Fruit fly (Drosophila melanogaster) whole organism, embryonic: ENCODE measurements around the gene CG4972.

Experiments used
- Abd-B ChIP-seq: fragments of 200-800 bp; sonication (Bioruptor generic); optimal IDR thresholded peaks from 2 replicates; lab custom pipeline; 2018; ENCODE audit warnings: missing biosample characterization, mild to moderate bottlenecking, missing genetic modification characterization, moderate library complexity
- Ada2b ChIP-seq: fragments of 200-800 bp; sonication (Bioruptor generic); IDR thresholded peaks from 2 replicates; pipeline ENCODE4 v1.3.6; 2022; ENCODE audit warnings: missing biosample characterization, missing genetic modification characterization
- BEAF-32 ChIP-seq: fragments of 200-800 bp; sonication (Bioruptor generic); optimal IDR thresholded peaks from 3 replicates; lab custom pipeline; 2017; ENCODE audit warnings: missing biosample characterization, missing genetic modification characterization, mild to moderate bottlenecking, moderate library complexity, missing genetic modification reagents
- CG12236 ChIP-seq: fragments of 200-800 bp; sonication (Bioruptor generic); optimal IDR thresholded peaks from 2 replicates; lab custom pipeline; 2016; ENCODE audit warnings: missing biosample characterization, missing genetic modification characterization
- CG13775 ChIP-seq: fragments of 200-800 bp; sonication (Bioruptor generic); optimal IDR thresholded peaks from 3 replicates; lab custom pipeline; 2017; ENCODE audit warnings: missing biosample characterization, mild to moderate bottlenecking, missing genetic modification characterization
- CG14014 ChIP-seq: fragments of 200-800 bp; sonication (Bioruptor generic); IDR thresholded peaks from 2 replicates; pipeline ENCODE4 v1.3.6; 2022; ENCODE audit warnings: missing biosample characterization, missing genetic modification characterization
- CG14441 ChIP-seq: fragments of 200-800 bp; sonication (Bioruptor generic); IDR thresholded peaks from 2 replicates; pipeline ENCODE4 v1.3.6; 2022; ENCODE audit warnings: missing biosample characterization, missing genetic modification characterization
- CG15073 ChIP-seq: fragments of 200-800 bp; sonication (Bioruptor generic); optimal IDR thresholded peaks from 2 replicates; lab custom pipeline; 2016; ENCODE audit warnings: missing biosample characterization, missing genetic modification characterization
- CG17186 ChIP-seq: fragments of 200-800 bp; sonication (Bioruptor generic); optimal IDR thresholded peaks from 3 replicates; lab custom pipeline; 2017; ENCODE audit warnings: missing biosample characterization, missing genetic modification reagents, missing genetic modification characterization
- CG17359 ChIP-seq: fragments of 200-800 bp; sonication (Bioruptor generic); optimal IDR thresholded peaks from 3 replicates; lab custom pipeline; 2018; ENCODE audit warnings: missing biosample characterization, mild to moderate bottlenecking, missing genetic modification characterization, moderate library complexity
- CG17385 ChIP-seq: fragments of 200-800 bp; sonication (Bioruptor generic); optimal IDR thresholded peaks from 3 replicates; lab custom pipeline; 2018; ENCODE audit warnings: missing biosample characterization, mild to moderate bottlenecking, missing genetic modification characterization
- CG17612 ChIP-seq: fragments of 200-800 bp; sonication (Bioruptor generic); IDR thresholded peaks from 2 replicates; pipeline ENCODE4 v1.3.6; 2022; ENCODE audit warnings: missing biosample characterization, missing genetic modification characterization
- CG2199 ChIP-seq: fragments of 200-800 bp; sonication (Bioruptor generic); IDR thresholded peaks from 3 replicates; pipeline ENCODE4 v1.3.6; 2022; ENCODE audit warnings: missing biosample characterization, missing genetic modification characterization
- CG31388 ChIP-seq: fragments of 200-800 bp; sonication (Bioruptor generic); optimal IDR thresholded peaks from 2 replicates; lab custom pipeline; 2016; ENCODE audit warnings: missing biosample characterization, missing genetic modification characterization
- CG32772 ChIP-seq: fragments of 200-800 bp; sonication (Bioruptor generic); IDR thresholded peaks from 2 replicates; pipeline ENCODE4 v1.3.6; 2022; ENCODE audit warnings: missing biosample characterization, missing genetic modification characterization
- CG3838 ChIP-seq: fragments of 200-800 bp; sonication (Bioruptor generic); optimal IDR thresholded peaks from 3 replicates; lab custom pipeline; 2016; ENCODE audit warnings: missing biosample characterization, missing genetic modification characterization
- CG4424 ChIP-seq: fragments of 200-800 bp; sonication (Bioruptor generic); optimal IDR thresholded peaks from 3 replicates; lab custom pipeline; 2016; ENCODE audit warnings: missing biosample characterization, missing genetic modification characterization
- CG6175 ChIP-seq: fragments of 200-800 bp; sonication (Bioruptor generic); IDR thresholded peaks from 3 replicates; pipeline ENCODE4 v1.3.6; 2022; ENCODE audit warnings: missing biosample characterization, missing genetic modification characterization
- CG6813 ChIP-seq: fragments of 200-800 bp; sonication (Bioruptor generic); optimal IDR thresholded peaks from 2 replicates; lab custom pipeline; 2017; ENCODE audit warnings: missing biosample characterization, missing genetic modification characterization, mild to moderate bottlenecking, moderate library complexity, missing genetic modification reagents
- CG7357 ChIP-seq: fragments of 200-800 bp; sonication (Bioruptor generic); IDR thresholded peaks from 3 replicates; pipeline ENCODE4 v1.3.6; 2022; ENCODE audit warnings: missing biosample characterization, missing genetic modification characterization
- CG7963 ChIP-seq: fragments of 200-800 bp; sonication (Bioruptor generic); IDR thresholded peaks from 3 replicates; pipeline ENCODE4 v1.3.6; 2022; ENCODE audit warnings: missing biosample characterization, missing genetic modification characterization; ENCODE audit not compliant: partially characterized antibody
- CG9215 ChIP-seq: fragments of 200-800 bp; sonication (Bioruptor generic); IDR thresholded peaks from 2 replicates; pipeline ENCODE4 v1.3.6; 2022; ENCODE audit warnings: missing biosample characterization, missing genetic modification characterization
- E2f2 ChIP-seq: fragments of 200-800 bp; sonication (Bioruptor generic); IDR thresholded peaks from 2 replicates; pipeline ENCODE4 v1.3.6; 2022; ENCODE audit warnings: missing biosample characterization, missing genetic modification characterization
- HmgD ChIP-seq: fragments of 200-800 bp; sonication (Bioruptor generic); optimal IDR thresholded peaks from 3 replicates; lab custom pipeline; 2016; ENCODE audit warnings: missing biosample characterization, missing genetic modification characterization
- Hmx ChIP-seq: fragments of 200-800 bp; sonication (Bioruptor generic); optimal IDR thresholded peaks from 2 replicates; lab custom pipeline; 2016; ENCODE audit warnings: missing biosample characterization, missing genetic modification characterization
- Hr3 ChIP-seq: fragments of 200-800 bp; sonication (Bioruptor generic); optimal IDR thresholded peaks from 3 replicates; lab custom pipeline; 2016; ENCODE audit warnings: missing biosample characterization, missing genetic modification characterization
- Hr78 ChIP-seq, 2 experiments: fragments of 200-800 bp in 1 of 2; fragments of >200 bp in 1 of 2; sonication (Bioruptor generic) in 1 of 2; optimal IDR thresholded peaks; 2 replicates each; lab custom pipeline; 2017 to 2019; ENCODE audit warnings: missing biosample characterization in 2 of 2, missing genetic modification characterization in 2 of 2, mild to moderate bottlenecking in 1 of 2, moderate library complexity in 1 of 2
- Lim3 ChIP-seq: fragments of 200-800 bp; sonication (Bioruptor generic); IDR thresholded peaks from 2 replicates; pipeline ENCODE4 v1.3.6; 2022; ENCODE audit warnings: missing biosample characterization, missing genetic modification characterization
- Med ChIP-seq: fragments of 200-800 bp; sonication (Bioruptor generic); peaks from one replicate; lab custom pipeline; 2016; ENCODE audit warnings: missing biosample characterization, missing genetic modification characterization, mild to moderate bottlenecking, inconsistent platforms, moderate library complexity
- Nf-YA ChIP-seq: fragments of 200-800 bp; sonication (Bioruptor generic); IDR thresholded peaks from 2 replicates; pipeline ENCODE4 v1.3.6; 2022; ENCODE audit warnings: missing biosample characterization, missing genetic modification characterization
- PHDP ChIP-seq: fragments of 200-800 bp; sonication (Bioruptor generic); optimal IDR thresholded peaks from 3 replicates; lab custom pipeline; 2018; ENCODE audit warnings: missing biosample characterization, mild to moderate bottlenecking, missing genetic modification characterization, moderate library complexity
- Pdp1 ChIP-seq, 2 experiments: fragments of 200-800 bp; sonication (Bioruptor generic); optimal IDR thresholded peaks; 3 replicates each; lab custom pipeline; 2016; ENCODE audit warnings: missing biosample characterization in 2 of 2, missing genetic modification characterization in 2 of 2, mild to moderate bottlenecking in 1 of 2, moderate library complexity in 1 of 2
- Ptx1 ChIP-seq: fragments of 200-800 bp; sonication (Bioruptor generic); IDR thresholded peaks from 2 replicates; pipeline ENCODE4 v1.3.6; 2022; ENCODE audit warnings: missing biosample characterization, missing genetic modification characterization
- Side ChIP-seq: fragments of 200-800 bp; sonication (Bioruptor generic); optimal IDR thresholded peaks from 2 replicates; lab custom pipeline; 2016; ENCODE audit warnings: missing biosample characterization, missing genetic modification characterization
- Stat92E ChIP-seq, 3 experiments: fragments of >200 bp in 2 of 3; fragments of 200-800 bp in 1 of 3; sonication (Bioruptor generic) in 1 of 3; optimal IDR thresholded peaks; 2 replicates each; lab custom pipeline; 2017 to 2019; ENCODE audit warnings: missing biosample characterization in 3 of 3, missing genetic modification characterization in 3 of 3, mild to moderate bottlenecking in 1 of 3, moderate library complexity in 1 of 3
- Usf ChIP-seq: fragments of 200-800 bp; sonication (Bioruptor generic); optimal IDR thresholded peaks from 2 replicates; lab custom pipeline; 2017; ENCODE audit warnings: missing genotype, missing biosample characterization, missing genetic modification characterization
- abd-A ChIP-seq: fragments of 200-800 bp; sonication (Bioruptor generic); optimal IDR thresholded peaks from 3 replicates; lab custom pipeline; 2019; ENCODE audit warnings: missing biosample characterization, mild to moderate bottlenecking, missing genetic modification characterization, moderate library complexity
- ase ChIP-seq: fragments of 200-800 bp; sonication (Bioruptor generic); IDR thresholded peaks from 3 replicates; pipeline ENCODE4 v1.3.6; 2022; ENCODE audit warnings: missing biosample characterization, missing genetic modification characterization
- bbx ChIP-seq: fragments of 200-800 bp; sonication (Bioruptor generic); IDR thresholded peaks from 2 replicates; pipeline ENCODE4 v1.3.6; 2022; ENCODE audit warnings: missing biosample characterization, missing genetic modification characterization; ENCODE audit not compliant: partially characterized antibody
- corto ChIP-seq: fragments of 200-800 bp; sonication (Bioruptor generic); optimal IDR thresholded peaks from 2 replicates; lab custom pipeline; 2016; ENCODE audit warnings: missing biosample characterization, mild to moderate bottlenecking, missing genetic modification characterization, moderate library complexity
- dm ChIP-seq: fragments of 200-800 bp; sonication (Bioruptor generic); optimal IDR thresholded peaks from 3 replicates; lab custom pipeline; 2016; ENCODE audit warnings: missing biosample characterization, missing genetic modification characterization
- fd64A ChIP-seq: fragments of 200-800 bp; sonication (Bioruptor generic); optimal IDR thresholded peaks from 3 replicates; lab custom pipeline; 2018; ENCODE audit warnings: missing biosample characterization, mild to moderate bottlenecking, missing genetic modification characterization
- gsb-n ChIP-seq: fragments of 200-800 bp; sonication (Bioruptor generic); optimal IDR thresholded peaks from 3 replicates; lab custom pipeline; 2018; ENCODE audit warnings: missing biosample characterization, mild to moderate bottlenecking, missing genetic modification characterization
- insv ChIP-seq, 2 experiments: fragments of 200-800 bp; sonication (Bioruptor generic); optimal IDR thresholded peaks; 3 replicates each; lab custom pipeline; 2016 to 2018; ENCODE audit warnings: missing biosample characterization in 2 of 2, missing genetic modification characterization in 2 of 2
- kah ChIP-seq: fragments of 200-800 bp; sonication (Bioruptor generic); optimal IDR thresholded peaks from 2 replicates; lab custom pipeline; 2018; ENCODE audit warnings: missing biosample characterization, mild to moderate bottlenecking, missing genetic modification characterization
- klu ChIP-seq: fragments of 200-800 bp; sonication (Bioruptor generic); IDR thresholded peaks from 2 replicates; pipeline ENCODE4 v1.3.6; 2022; ENCODE audit warnings: missing biosample characterization, missing genetic modification characterization
- pfk ChIP-seq: fragments of 200-800 bp; sonication (Bioruptor generic); optimal IDR thresholded peaks from 2 replicates; lab custom pipeline; 2018; ENCODE audit warnings: missing biosample characterization, mild to moderate bottlenecking, missing genetic modification characterization, moderate library complexity
- run ChIP-seq: fragments of 200-800 bp; sonication (Bioruptor generic); optimal IDR thresholded peaks from 3 replicates; lab custom pipeline; 2018; ENCODE audit warnings: missing biosample characterization, mild to moderate bottlenecking, missing genetic modification characterization
- slbo ChIP-seq: fragments of 200-800 bp; sonication (Bioruptor generic); IDR thresholded peaks from 2 replicates; pipeline ENCODE4 v1.3.6; 2022; ENCODE audit warnings: missing biosample characterization, missing genetic modification characterization
- twi ChIP-seq: fragments of 200-800 bp; optimal IDR thresholded peaks from 2 replicates; lab custom pipeline; 2019; ENCODE audit warnings: missing biosample characterization, mild to moderate bottlenecking, missing genetic modification characterization, moderate library complexity
- vnd ChIP-seq: fragments of 200-800 bp; sonication (Bioruptor generic); IDR thresholded peaks from 3 replicates; pipeline ENCODE4 v1.3.6; 2022; ENCODE audit warnings: missing biosample characterization, missing genetic modification characterization; ENCODE audit not compliant: partially characterized antibody

Gene CG4972

DNA sequence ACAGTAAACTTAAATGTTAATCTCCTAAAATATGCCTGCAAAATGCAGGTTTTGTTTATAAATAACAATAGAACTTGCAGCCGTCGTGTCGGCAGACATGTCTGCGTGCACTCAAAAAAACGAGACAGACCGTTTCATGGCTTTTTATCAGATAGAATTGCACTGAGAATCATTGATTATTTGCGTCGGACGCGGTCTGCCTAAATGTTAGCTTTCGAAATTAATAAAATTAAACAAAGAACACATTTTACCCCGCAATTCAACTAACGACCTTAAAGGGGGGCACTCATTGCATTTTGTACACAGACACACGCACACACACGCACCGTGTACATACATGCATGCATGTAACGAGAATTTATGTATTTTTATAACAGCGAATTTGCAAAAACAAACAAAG, 37.7 kb upstream of the CG4972 start (continued):
- TF ChIP-seq insv (GFP tag; optimal IDR thresholded peaks at IDR 0.05; lab: Kevin White, UChicago) (no peak), pfk (GFP tag; lab: Kevin White, UChicago) (no peak), CG14441 (GFP tag; lab: Robert Waterston, UW) (peak; percentile 41; the same call in 1 of the 2 replicates), CG7357 (GFP tag; lab: Robert Waterston, UW) (0 out of 3 replicates have a peak, but pooled peaks have one; percentile 13), corto (no peak), Usf (GFP tag; lab: Kevin White, UChicago) (no peak), run (tag; lab: Kevin White, UChicago) (no peak), Med (GFP tag; lab: Kevin White, UChicago) (peak; percentile 86), CG9215 (GFP tag; lab: Robert Waterston, UW) (no peak), Stat92E (GFP tag; optimal IDR thresholded peaks at IDR 0.05; lab: Kevin White, UChicago) (no peak), CG17359 (tag; lab: Kevin White, UChicago) (no peak), CG6175 (GFP tag; lab: Robert Waterston, UW) (no peak), CG6813 (GFP tag; lab: Kevin White, UChicago) (no peak), CG12236 (peak; percentile 47), CG7963 (GFP tag; lab: Robert Waterston, UW) (no peak), Nf-YA (GFP tag; lab: Robert Waterston, UW) (no peak), fd64A (GFP tag; lab: Kevin White, UChicago) (no peak), PHDP (no peak), HmgD (GFP tag; lab: Kevin White, UChicago) (no peak), dm (GFP tag; lab: Kevin White, UChicago) (peak; percentile 5), CG31388 (GFP tag; lab: Kevin White, UChicago) (no peak), E2f2 (GFP tag; lab: Robert Waterston, UW) (no peak), CG15073 (no peak), Hmx (no peak), twi (tag; lab: Kevin White, UChicago) (no peak), Side (GFP tag; lab: Kevin White, UChicago) (peak; percentile 39), CG17186 (GFP tag; lab: Kevin White, UChicago) (no peak), CG3838 (GFP tag; lab: Kevin White, UChicago) (no peak), Abd-B (no peak), Hr78 (GFP tag; optimal IDR thresholded peaks at IDR 0.05; lab: Kevin White, UChicago) (no peak), klu (GFP tag; lab: Robert Waterston, UW) (no peak), BEAF-32 (GFP tag; lab: Kevin White, UChicago) (no peak), Hr3 (GFP tag; lab: Kevin White, UChicago) (no peak), Pdp1 (GFP tag; optimal IDR thresholded peaks at IDR 0.05; lab: Kevin White, UChicago) (peak in 1 of 2 experiments; percentile 47), Ada2b (GFP tag; lab: Robert Waterston, UW) (0 out of 2 replicates have a peak, but pooled peaks have one; percentile 43), Ptx1 (peak; percentile 40; the same call in 1 of the 2 replicates), CG13775 (GFP tag; lab: Kevin White, UChicago) (peak; percentile 31), Lim3 (no peak), CG17385 (GFP tag; lab: Kevin White, UChicago) (no peak), slbo (no peak), ase (peak; percentile 25; the same call in 1 of the 3 replicates), CG2199 (GFP tag; lab: Robert Waterston, UW) (0 out of 3 replicates have a peak, but pooled peaks have one; percentile 34), vnd (GFP tag; lab: Robert Waterston, UW) (no peak), bbx (GFP tag; lab: Robert Waterston, UW) (no peak), CG4424 (GFP tag; lab: Kevin White, UChicago) (no peak), gsb-n (tag; lab: Kevin White, UChicago) (no peak), abd-A (tag; lab: Kevin White, UChicago) (no peak), CG32772 (GFP tag; lab: Robert Waterston, UW) (no peak), CG17612 (no peak), CG14014 (GFP tag; lab: Robert Waterston, UW) (peak; percentile 28; the same call in 1 of the 2 replicates), kah (GFP tag; lab: Kevin White, UChicago) (no peak)
